Worm (Caenorhabditis elegans) whole organism, L1 larva: Measurements from ENCODE around the gene F13E9.12.

ENCODE experiments used
- aly-2 ChIP-seq: fragments of 150-350 bp; optimal IDR thresholded peaks from 2 replicates; lab custom pipeline; 2014; ENCODE audit warnings: missing biosample characterization, missing genetic modification characterization
- ama-1 ChIP-seq: fragments of 150-350 bp; optimal IDR thresholded peaks from 2 replicates; lab custom pipeline; 2014
- egl-27 ChIP-seq, 2 experiments: fragments of 150-350 bp in 1 of 2; sonication (generic microtip); optimal IDR thresholded peaks; 3 replicates each; lab custom pipeline; 2017 to 2018; ENCODE audit warnings: missing biosample characterization in 2 of 2, missing genetic modification characterization in 2 of 2, missing genetic modification reagents in 2 of 2
- elt-3 ChIP-seq, 6 experiments: fragments of 150-350 bp in 1 of 6; sonication (generic microtip); optimal IDR thresholded peaks; 2 replicates each; lab custom pipeline; 2017 to 2018; ENCODE audit warnings: missing biosample characterization in 6 of 6, missing genetic modification characterization in 6 of 6, inconsistent platforms in 1 of 6
- lsy-2 ChIP-seq, 2 experiments: fragments of 150-350 bp; optimal IDR thresholded peaks; 2 replicates each; lab custom pipeline; 2014; ENCODE audit warnings: missing biosample characterization in 2 of 2, missing genetic modification characterization in 2 of 2
- nhr-237 ChIP-seq: fragments of 150-350 bp; optimal IDR thresholded peaks from 2 replicates; lab custom pipeline; 2014; ENCODE audit warnings: missing biosample characterization, missing genetic modification characterization
- nhr-77 ChIP-seq: fragments of 150-350 bp; optimal IDR thresholded peaks from 2 replicates; lab custom pipeline; 2014; ENCODE audit warnings: missing biosample characterization, missing genetic modification characterization
- skn-1 ChIP-seq: fragments of 150-350 bp; optimal IDR thresholded peaks from 2 replicates; lab custom pipeline; 2014; ENCODE audit warnings: missing biosample characterization, missing genetic modification characterization
- ztf-11 ChIP-seq, 2 experiments: sonication (generic microtip); optimal IDR thresholded peaks; 2 replicates each; lab custom pipeline; 2016 to 2017; ENCODE audit warnings: missing genetic modification characterization in 2 of 2, missing biosample characterization in 1 of 2, missing compliant biosample characterization in 1 of 2

- TF ChIP-seq aly-2 (tag; lab: Kevin White, UChicago) (no peak), lsy-2 (tag; optimal IDR thresholded peaks at IDR 0.05; lab: Kevin White, UChicago) (no peak), skn-1 (no peak), nhr-237 (tag; lab: Kevin White, UChicago) (no peak), nhr-77 (tag; lab: Kevin White, UChicago) (no peak), ama-1 (lab: Kevin White, UChicago) (no peak), egl-27 (tag; optimal IDR thresholded peaks at IDR 0.05; lab: Kevin White, UChicago) (no peak), elt-3 (tag; optimal IDR thresholded peaks at IDR 0.05; lab: Kevin White, UChicago) (no peak), ztf-11 (tag; optimal IDR thresholded peaks at IDR 0.05; lab: Kevin White, UChicago) (no peak)
Observed at ce11 chrIV:10842232-10842631, 32.2 kb downstream of the F13E9.12 start.
